Worm (Caenorhabditis elegans) whole organism, L3 larva: ENCODE measurements around the gene F54D12.9.

Experiments
- R02D3.7 ChIP-seq: fragments of 150-350 bp; optimal IDR thresholded peaks from 2 replicates; lab custom pipeline; 2014; ENCODE audit warnings: missing biosample characterization, missing genetic modification characterization
- aly-2 ChIP-seq: fragments of 150-350 bp; optimal IDR thresholded peaks from 2 replicates; lab custom pipeline; 2014; ENCODE audit warnings: missing biosample characterization, missing genetic modification characterization
- ama-1 ChIP-seq: fragments of 150-350 bp; optimal IDR thresholded peaks from 2 replicates; lab custom pipeline; 2018
- ceh-16 ChIP-seq: sonication (generic microtip); optimal IDR thresholded peaks from 2 replicates; lab custom pipeline; 2017; ENCODE audit warnings: missing biosample characterization, missing genetic modification characterization
- ceh-28 ChIP-seq: fragments of 150-350 bp; optimal IDR thresholded peaks from 2 replicates; lab custom pipeline; 2014; ENCODE audit warnings: missing biosample characterization, missing genetic modification reagents, missing genetic modification characterization
- ceh-82 ChIP-seq: fragments of 150-350 bp; optimal IDR thresholded peaks from 2 replicates; lab custom pipeline; 2014; ENCODE audit warnings: missing biosample characterization, missing genetic modification characterization
- ceh-9 ChIP-seq: sonication (generic microtip); optimal IDR thresholded peaks from 2 replicates; lab custom pipeline; 2018; ENCODE audit warnings: missing biosample characterization, missing genetic modification characterization
- daf-12 ChIP-seq: fragments of 150-350 bp; optimal IDR thresholded peaks from 2 replicates; lab custom pipeline; 2014; ENCODE audit warnings: missing biosample characterization, missing genetic modification reagents, missing genetic modification characterization
- egl-27 ChIP-seq: sonication (generic microtip); optimal IDR thresholded peaks from 4 replicates; lab custom pipeline; 2017; ENCODE audit warnings: missing biosample characterization, missing genetic modification reagents, missing genetic modification characterization
- egl-5 ChIP-seq: fragments of 150-350 bp; optimal IDR thresholded peaks from 2 replicates; lab custom pipeline; 2017; ENCODE audit warnings: missing biosample characterization, missing genetic modification reagents, missing genetic modification characterization, inconsistent platforms
- elt-2 ChIP-seq: sonication (generic microtip); optimal IDR thresholded peaks from 2 replicates; lab custom pipeline; 2016; ENCODE audit warnings: missing genetic modification reagents, mild to moderate bottlenecking, missing genetic modification characterization, missing compliant biosample characterization
- elt-3 ChIP-seq, 3 experiments: fragments of 150-350 bp in 1 of 3; sonication (generic microtip) in 2 of 3; optimal IDR thresholded peaks; 2 replicates in 2 of 3; 4 replicates in 1 of 3; lab custom pipeline; 2014 to 2017; ENCODE audit warnings: missing biosample characterization in 3 of 3, missing genetic modification characterization in 3 of 3
- eor-1 ChIP-seq, 2 experiments: fragments of 150-350 bp; optimal IDR thresholded peaks; 2 replicates each; lab custom pipeline; 2014 to 2018; ENCODE audit warnings: missing biosample characterization in 2 of 2, missing genetic modification characterization in 2 of 2
- fkh-10 ChIP-seq: sonication (generic microtip); optimal IDR thresholded peaks from 2 replicates; lab custom pipeline; 2017; ENCODE audit warnings: missing biosample characterization, missing genetic modification reagents, missing genetic modification characterization
- fos-1 ChIP-seq: fragments of 150-350 bp; optimal IDR thresholded peaks from 2 replicates; lab custom pipeline; 2014; ENCODE audit warnings: missing biosample characterization, missing genetic modification characterization
- jun-1 ChIP-seq: fragments of 150-350 bp; optimal IDR thresholded peaks from 2 replicates; lab custom pipeline; 2014; ENCODE audit warnings: missing biosample characterization, missing genetic modification reagents, missing genetic modification characterization
- lin-15B ChIP-seq: fragments of 150-350 bp; optimal IDR thresholded peaks from 2 replicates; lab custom pipeline; 2014; ENCODE audit warnings: missing biosample characterization, missing genetic modification characterization
- lin-39 ChIP-seq: fragments of 150-350 bp; optimal IDR thresholded peaks from 2 replicates; lab custom pipeline; 2018; ENCODE audit warnings: missing biosample characterization, missing genetic modification reagents, missing genetic modification characterization
- nfya-1 ChIP-seq: sonication (generic microtip); optimal IDR thresholded peaks from 2 replicates; lab custom pipeline; 2017; ENCODE audit warnings: missing genetic modification characterization, mild to moderate bottlenecking, missing compliant biosample characterization, antibody characterized with exemption, moderate library complexity; ENCODE audit not compliant: insufficient read depth
- nhr-12 ChIP-seq: fragments of 150-350 bp; optimal IDR thresholded peaks from 2 replicates; lab custom pipeline; 2014; ENCODE audit warnings: missing biosample characterization, missing genetic modification characterization
- nhr-23 ChIP-seq: fragments of 150-350 bp; optimal IDR thresholded peaks from 2 replicates; lab custom pipeline; 2014; ENCODE audit warnings: missing biosample characterization, missing genetic modification reagents, missing genetic modification characterization
- nhr-237 ChIP-seq: fragments of 150-350 bp; optimal IDR thresholded peaks from 2 replicates; lab custom pipeline; 2014; ENCODE audit warnings: missing biosample characterization, missing genetic modification characterization
- nhr-25 ChIP-seq: sonication (generic microtip); optimal IDR thresholded peaks from 2 replicates; lab custom pipeline; 2017; ENCODE audit warnings: missing biosample characterization, missing genetic modification characterization
- nhr-67 ChIP-seq: fragments of 150-350 bp; optimal IDR thresholded peaks from 2 replicates; lab custom pipeline; 2014; ENCODE audit warnings: missing biosample characterization, missing genetic modification characterization
- pha-4 ChIP-seq: fragments of 150-350 bp; optimal IDR thresholded peaks from 2 replicates; lab custom pipeline; 2014; ENCODE audit warnings: missing biosample characterization, missing genetic modification reagents, missing genetic modification characterization
- pqm-1 ChIP-seq: fragments of 150-350 bp; optimal IDR thresholded peaks from 2 replicates; lab custom pipeline; 2017; ENCODE audit warnings: missing biosample characterization, missing genetic modification characterization, inconsistent platforms
- sea-2 ChIP-seq: fragments of 150-350 bp; sonication (generic microtip); optimal IDR thresholded peaks from 4 replicates; lab custom pipeline; 2014; ENCODE audit warnings: missing biosample characterization, missing genetic modification reagents, missing genetic modification characterization
- skn-1 ChIP-seq: fragments of 150-350 bp; optimal IDR thresholded peaks from 2 replicates; lab custom pipeline; 2014; ENCODE audit warnings: missing biosample characterization, missing genetic modification characterization
- unc-39 ChIP-seq: sonication (generic microtip); optimal IDR thresholded peaks from 4 replicates; lab custom pipeline; 2017; ENCODE audit warnings: missing biosample characterization, missing genetic modification characterization
- unc-62 ChIP-seq: fragments of 150-350 bp; sonication (generic microtip); optimal IDR thresholded peaks from 4 replicates; lab custom pipeline; 2014; ENCODE audit warnings: missing biosample characterization, missing genetic modification reagents, missing genetic modification characterization
- zag-1 ChIP-seq: fragments of 150-350 bp; optimal IDR thresholded peaks from 2 replicates; lab custom pipeline; 2014; ENCODE audit warnings: missing biosample characterization, missing genetic modification characterization
- ztf-11 ChIP-seq: fragments of 150-350 bp; optimal IDR thresholded peaks from 2 replicates; lab custom pipeline; 2014; ENCODE audit warnings: missing biosample characterization, missing genetic modification characterization

Gene F54D12.9

ce11 chrII:1357262-1357661 lies 24.3 kb downstream of the F54D12.9 start:
- TF ChIP-seq unc-39 (tag; lab: Kevin White, UChicago) (no peak), zag-1 (tag; lab: Kevin White, UChicago) (no peak), sea-2 (no peak), ceh-28 (tag; lab: Kevin White, UChicago) (no peak), nhr-12 (tag; lab: Kevin White, UChicago) (no peak), lin-39 (tag; lab: Kevin White, UChicago) (no peak), pqm-1 (no peak), unc-62 (GFP tag; lab: Kevin White, UChicago) (no peak), ceh-82 (tag; lab: Kevin White, UChicago) (no peak), ceh-9 (tag; lab: Kevin White, UChicago) (no peak), jun-1 (no peak), lin-15B (tag; lab: Kevin White, UChicago) (no peak)

- TF ChIP-seq zag-1 (tag; lab: Kevin White, UChicago) (no peak), fos-1 (tag; lab: Kevin White, UChicago) (no peak), elt-2 (tag; lab: Kevin White, UChicago) (peak; percentile 54), lin-39 (tag; lab: Kevin White, UChicago) (no peak), nhr-23 (tag; lab: Kevin White, UChicago) (no peak), ceh-28 (tag; lab: Kevin White, UChicago) (no peak), pha-4 (tag; lab: Kevin White, UChicago) (no peak), pqm-1 (peak; percentile 26), ceh-16 (tag; lab: Kevin White, UChicago) (no peak), eor-1 (tag; optimal IDR thresholded peaks at IDR 0.05; lab: Kevin White, UChicago) (no peak), elt-3 (tag; optimal IDR thresholded peaks at IDR 0.05; lab: Kevin White, UChicago) (no peak)
Observed at ce11 chrII:1355480-1355879, 26.0 kb downstream of the F54D12.9 start, which contains the start of gene C13A10.1. TSS of gene C13A10.1 (minus strand) at chrII:1355649.

DNA sequence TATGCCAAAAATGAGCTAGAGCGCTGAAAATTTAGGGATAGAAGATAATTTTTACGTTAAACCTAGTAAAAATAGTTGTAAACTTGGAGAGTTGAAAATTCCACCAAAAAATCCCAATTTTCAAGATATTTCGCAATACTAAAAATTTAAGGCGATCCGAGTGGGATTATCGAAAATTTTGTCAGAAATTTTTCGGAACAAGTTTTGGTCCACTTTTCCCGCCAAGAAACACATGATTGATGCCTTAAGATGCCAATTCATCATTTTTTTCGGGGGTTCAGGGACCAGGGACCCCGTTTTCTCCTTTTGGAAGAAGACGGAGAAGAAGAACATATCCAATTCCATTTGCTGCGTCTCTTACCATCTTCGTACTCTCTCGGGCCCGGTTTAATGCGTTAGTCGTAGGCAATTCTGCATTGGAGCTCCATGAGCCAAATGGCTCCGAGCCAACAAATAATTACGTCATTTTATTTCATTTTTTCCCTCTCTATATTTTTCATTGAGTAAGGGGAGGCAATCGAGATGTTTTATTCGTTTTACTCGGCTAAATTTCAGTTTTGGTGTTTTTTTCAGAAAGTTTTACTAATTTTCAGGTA lies 36.9 kb downstream of the F54D12.9 start:
- no peak for TF ChIP-seq ztf-11 (tag; lab: Kevin White, UChicago)
- TF ChIP-seq unc-62 (GFP tag; lab: Kevin White, UChicago), result peak; percentile 29
- peak; percentile 90 for TF ChIP-seq lin-39 (tag; lab: Kevin White, UChicago)
- TF ChIP-seq ama-1 (lab: Kevin White, UChicago), result no peak
- TF ChIP-seq nfya-1 (tag; lab: Kevin White, UChicago), result peak; percentile 12
- TF ChIP-seq nhr-237 (tag; lab: Kevin White, UChicago), result no peak
- no peak for TF ChIP-seq egl-27
- TF ChIP-seq, all 47 proteins: peak for 3

DNA sequence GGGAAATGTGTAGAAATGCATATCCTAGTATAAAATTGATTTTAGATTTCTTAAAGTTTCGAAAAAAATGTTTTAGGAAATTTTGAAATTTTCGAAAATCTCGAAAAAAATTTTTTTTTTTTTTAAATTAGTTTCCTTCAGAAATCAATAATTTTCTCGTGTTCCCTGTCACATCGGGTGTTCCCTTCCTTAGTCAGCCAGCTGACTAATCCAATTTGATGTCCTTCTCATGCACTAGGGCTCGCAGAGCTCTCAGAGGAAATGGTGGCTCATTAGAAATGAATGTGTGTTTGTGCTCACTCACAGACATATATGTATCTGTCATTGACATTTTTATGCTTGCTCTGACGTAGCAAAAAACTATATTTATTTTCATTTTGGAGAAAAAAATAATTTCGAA lies 37.8 kb downstream of the F54D12.9 start:
- TF ChIP-seq elt-3 (tag; optimal IDR thresholded peaks at IDR 0.05; lab: Kevin White, UChicago) (no peak), egl-5 (tag; lab: Kevin White, UChicago) (peak; percentile 1)

DNA sequence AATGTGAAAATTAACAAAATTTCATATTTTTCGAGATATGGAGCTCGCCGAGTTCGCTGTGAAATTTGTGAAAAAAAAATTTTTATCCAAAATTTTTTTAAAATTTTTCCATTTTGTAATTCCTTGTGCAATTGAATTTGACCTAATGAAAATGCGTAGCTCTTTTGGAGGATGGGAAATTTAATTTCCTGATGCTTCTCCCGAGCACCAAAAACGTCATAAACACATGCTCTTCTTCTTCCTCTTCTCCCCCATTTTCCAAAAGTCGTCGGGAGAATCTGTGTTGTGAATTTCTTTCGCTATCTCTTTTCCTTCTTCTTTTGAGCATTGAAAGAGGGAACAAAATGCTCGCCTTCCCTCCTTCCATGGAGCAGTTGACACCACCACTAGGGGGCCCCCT lies 40.1 kb downstream of the F54D12.9 start:
- TF ChIP-seq nfya-1 (tag; lab: Kevin White, UChicago) (peak; percentile 49), unc-62 (GFP tag; lab: Kevin White, UChicago) (no peak), fkh-10 (GFP tag; lab: Kevin White, UChicago) (peak; percentile 9)

ce11 chrII:1340049-1340448 lies 41.5 kb downstream of the F54D12.9 start:
- no peak for TF ChIP-seq nhr-67 (tag; lab: Kevin White, UChicago)
- TF ChIP-seq aly-2 (tag; lab: Kevin White, UChicago), result no peak

- TF ChIP-seq daf-12 (tag; lab: Kevin White, UChicago) (no peak), lin-39 (tag; lab: Kevin White, UChicago) (peak; percentile 92), skn-1 (tag; lab: Kevin White, UChicago) (no peak), R02D3.7 (tag; lab: Kevin White, UChicago) (no peak), nfya-1 (tag; lab: Kevin White, UChicago) (peak; percentile 33), unc-39 (tag; lab: Kevin White, UChicago) (no peak), nhr-25 (tag; lab: Kevin White, UChicago) (no peak), egl-5 (tag; lab: Kevin White, UChicago) (peak; percentile 46)
Observed at ce11 chrII:1338196-1338595, 43.3 kb downstream of the F54D12.9 start.
